Worm (Caenorhabditis elegans): ENCODE results near the gene T10H10.2.

DNA sequence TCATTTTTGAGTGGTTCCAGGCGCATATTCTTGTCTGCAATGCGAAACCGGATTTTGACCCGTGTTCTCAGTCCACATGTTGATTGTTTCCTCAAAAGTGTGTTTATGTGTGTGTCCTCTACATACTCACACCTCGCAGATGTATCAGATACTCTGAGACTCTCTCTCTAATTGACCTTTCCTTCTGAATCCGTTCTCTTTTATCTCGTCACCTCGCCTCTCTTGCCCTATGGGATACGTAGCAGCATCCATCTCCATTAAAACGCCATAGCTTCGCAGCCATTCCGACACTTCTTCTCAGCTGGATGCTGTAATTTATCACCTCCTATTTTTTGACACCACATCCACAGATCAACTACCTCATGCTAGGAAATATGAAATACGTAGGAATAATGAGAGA lies 35.9 kb downstream of the T10H10.2 start:
- no peak for TF ChIP-seq nhr-129 (tag; optimal IDR thresholded peaks at IDR 0.05)
- TF ChIP-seq ama-1 (optimal IDR thresholded peaks at IDR 0.05) = no peak
- TF ChIP-seq nhr-237 (tag; optimal IDR thresholded peaks at IDR 0.05) = no peak
- no peak for TF ChIP-seq mdl-1 (tag; optimal IDR thresholded peaks at IDR 0.05)
- TF ChIP-seq egl-27 (tag; optimal IDR thresholded peaks at IDR 0.05) = no peak
- TF ChIP-seq ZK546.5 (tag; optimal IDR thresholded peaks at IDR 0.05) = no peak
- TF ChIP-seq nhr-77 (tag; optimal IDR thresholded peaks at IDR 0.05) = no peak

Data from whole organism, L2 larva.